Worm (Caenorhabditis elegans) whole organism, mixed stage, embryonic: Measurements from ENCODE around the gene Y54G2A.18.
"Not testable (repeated sequence)": the region's sequence is repeated elsewhere in the genome, so short reads cannot be mapped to it uniquely, and the experiment has no call there.

ENCODE experiments used
- M03D4.4 ChIP-seq: sonication (generic microtip); optimal IDR thresholded peaks from 2 replicates; lab custom pipeline; 2017; ENCODE audit warnings: mild to moderate bottlenecking, missing genetic modification characterization, missing compliant biosample characterization
- blmp-1 ChIP-seq: fragments of 150-350 bp; optimal IDR thresholded peaks from 2 replicates; lab custom pipeline; 2014; ENCODE audit warnings: missing biosample characterization, missing genetic modification characterization
- ceh-39 ChIP-seq: fragments of 150-350 bp; optimal IDR thresholded peaks from 2 replicates; lab custom pipeline; 2014; ENCODE audit warnings: missing biosample characterization, missing genetic modification characterization
- ceh-83 ChIP-seq: fragments of 200-800 bp; sonication (Bioruptor generic); optimal IDR thresholded peaks from 2 replicates; lab custom pipeline; 2018; ENCODE audit warnings: mild to moderate bottlenecking, missing genetic modification characterization, missing compliant biosample characterization
- cnd-1 ChIP-seq: fragments of 200-800 bp; sonication (Bioruptor generic); optimal IDR thresholded peaks from 2 replicates; lab custom pipeline; 2018; ENCODE audit warnings: mild to moderate bottlenecking, missing genetic modification characterization, missing compliant biosample characterization
- drap-1 ChIP-seq: fragments of 200-800 bp; sonication (Bioruptor generic); optimal IDR thresholded peaks from 3 replicates; lab custom pipeline; 2018; ENCODE audit warnings: mild to moderate bottlenecking, missing genetic modification characterization, missing compliant biosample characterization
- elt-1 ChIP-seq: sonication (generic microtip); optimal IDR thresholded peaks from 2 replicates; lab custom pipeline; 2017; ENCODE audit warnings: missing genetic modification characterization, mild to moderate bottlenecking, missing compliant biosample characterization, antibody characterized with exemption, moderate library complexity, borderline replicate concordance; ENCODE audit not compliant: insufficient read depth
- elt-3 ChIP-seq: fragments of 150-350 bp; optimal IDR thresholded peaks from 2 replicates; lab custom pipeline; 2014; ENCODE audit warnings: missing biosample characterization, missing genetic modification characterization
- flh-1 ChIP-seq: fragments of 200-800 bp; sonication (Bioruptor generic); optimal IDR thresholded peaks from 2 replicates; lab custom pipeline; 2018; ENCODE audit warnings: mild to moderate bottlenecking, missing genetic modification characterization, moderate library complexity, missing compliant biosample characterization
- ham-2 ChIP-seq: fragments of 200-800 bp; sonication (Bioruptor generic); optimal IDR thresholded peaks from 2 replicates; lab custom pipeline; 2018; ENCODE audit warnings: mild to moderate bottlenecking, missing genetic modification characterization, missing compliant biosample characterization
- hlh-1 ChIP-seq: fragments of 150-350 bp; optimal IDR thresholded peaks from 2 replicates; lab custom pipeline; 2014; ENCODE audit warnings: missing biosample characterization, missing genetic modification reagents, missing genetic modification characterization
- lin-13 ChIP-seq: fragments of 150-350 bp; optimal IDR thresholded peaks from 2 replicates; lab custom pipeline; 2014; ENCODE audit warnings: missing biosample characterization, missing genetic modification characterization
- lin-32 ChIP-seq: fragments of 200-800 bp; sonication (Bioruptor generic); optimal IDR thresholded peaks from 2 replicates; lab custom pipeline; 2018; ENCODE audit warnings: mild to moderate bottlenecking, missing genetic modification characterization, missing compliant biosample characterization
- lsy-2 ChIP-seq: fragments of 150-350 bp; optimal IDR thresholded peaks from 2 replicates; lab custom pipeline; 2014; ENCODE audit warnings: missing biosample characterization, missing genetic modification characterization
- mab-5 ChIP-seq: fragments of 150-350 bp; optimal IDR thresholded peaks from 2 replicates; lab custom pipeline; 2014; ENCODE audit warnings: missing biosample characterization, missing genetic modification characterization
- mep-1 ChIP-seq: fragments of 150-350 bp; optimal IDR thresholded peaks from 2 replicates; lab custom pipeline; 2017; ENCODE audit warnings: missing biosample characterization, missing genetic modification reagents, missing genetic modification characterization, inconsistent platforms
- mls-2 ChIP-seq: sonication (generic microtip); optimal IDR thresholded peaks from 2 replicates; lab custom pipeline; 2016; ENCODE audit warnings: mild to moderate bottlenecking, missing genetic modification characterization, moderate library complexity, missing compliant biosample characterization
- nhr-12 ChIP-seq: fragments of 150-350 bp; optimal IDR thresholded peaks from 2 replicates; lab custom pipeline; 2014; ENCODE audit warnings: missing biosample characterization, missing genetic modification characterization
- nhr-2 ChIP-seq: fragments of 150-350 bp; optimal IDR thresholded peaks from 2 replicates; lab custom pipeline; 2014; ENCODE audit warnings: missing biosample characterization, missing genetic modification characterization
- nhr-237 ChIP-seq: fragments of 150-350 bp; optimal IDR thresholded peaks from 2 replicates; lab custom pipeline; 2014; ENCODE audit warnings: missing biosample characterization, missing genetic modification characterization
- nhr-28 ChIP-seq: fragments of 150-350 bp; optimal IDR thresholded peaks from 2 replicates; lab custom pipeline; 2014; ENCODE audit warnings: missing biosample characterization, missing genetic modification characterization
- pha-4 ChIP-seq: fragments of 150-350 bp; optimal IDR thresholded peaks from 2 replicates; lab custom pipeline; 2018; ENCODE audit warnings: missing biosample characterization, missing genetic modification reagents, missing genetic modification characterization
- sem-2 ChIP-seq: fragments of 200-800 bp; sonication (Bioruptor generic); optimal IDR thresholded peaks from 2 replicates; lab custom pipeline; 2018; ENCODE audit warnings: mild to moderate bottlenecking, missing genetic modification characterization, missing compliant biosample characterization
- snpc-4 ChIP-seq: fragments of 150-350 bp; optimal IDR thresholded peaks from 2 replicates; lab custom pipeline; 2014; ENCODE audit warnings: missing biosample characterization, missing genetic modification characterization
- tbx-8 ChIP-seq: fragments of 200-800 bp; sonication (Bioruptor generic); optimal IDR thresholded peaks from 2 replicates; lab custom pipeline; 2018; ENCODE audit warnings: mild to moderate bottlenecking, missing genetic modification characterization, moderate library complexity, missing compliant biosample characterization
- unc-120 ChIP-seq: sonication (generic microtip); optimal IDR thresholded peaks from 2 replicates; lab custom pipeline; 2017; ENCODE audit warnings: missing genetic modification characterization, missing compliant biosample characterization; ENCODE audit not compliant: poor library complexity, severe bottlenecking
- unc-39 ChIP-seq: fragments of 150-350 bp; optimal IDR thresholded peaks from 2 replicates; lab custom pipeline; 2014; ENCODE audit warnings: missing biosample characterization, missing genetic modification characterization
- unc-62 ChIP-seq: fragments of 150-350 bp; optimal IDR thresholded peaks from 2 replicates; lab custom pipeline; 2014; ENCODE audit warnings: missing biosample characterization, missing genetic modification reagents, missing genetic modification characterization
- zip-8 ChIP-seq: fragments of 150-350 bp; optimal IDR thresholded peaks from 2 replicates; lab custom pipeline; 2014; ENCODE audit warnings: missing biosample characterization, missing genetic modification characterization
- ztf-11 ChIP-seq: fragments of 150-350 bp; optimal IDR thresholded peaks from 2 replicates; lab custom pipeline; 2014; ENCODE audit warnings: missing biosample characterization, missing genetic modification characterization

Gene Y54G2A.18

DNA sequence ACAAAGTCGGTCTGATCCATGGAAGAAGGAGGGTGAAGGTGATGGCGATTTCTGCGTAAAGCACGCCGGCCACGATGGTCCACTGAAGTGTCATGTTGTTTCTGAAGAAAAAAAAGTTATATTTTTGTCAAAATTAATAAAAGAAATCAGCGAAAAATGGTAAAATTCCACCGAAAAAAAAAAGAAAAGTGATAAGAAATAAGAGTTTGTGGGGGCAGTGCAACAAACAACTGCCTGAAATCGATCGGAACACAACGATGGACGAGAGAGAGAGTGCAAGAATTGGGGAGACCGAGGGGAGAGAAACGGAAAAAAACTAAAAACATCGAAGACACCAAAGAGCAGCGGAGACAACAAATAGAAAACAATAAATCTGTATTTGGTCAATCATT, at the start of gene Y54G2A.18:
TSS of gene Y54G2A.18 (minus strand) at position 101 of the 392 bp plus-strand sequence.
- TF ChIP-seq ham-2 (GFP tag; lab: Kevin White, UChicago) (no peak), hlh-1 (peak; percentile 22)
- TF ChIP-seq, all 35 proteins: peak for 1

DNA sequence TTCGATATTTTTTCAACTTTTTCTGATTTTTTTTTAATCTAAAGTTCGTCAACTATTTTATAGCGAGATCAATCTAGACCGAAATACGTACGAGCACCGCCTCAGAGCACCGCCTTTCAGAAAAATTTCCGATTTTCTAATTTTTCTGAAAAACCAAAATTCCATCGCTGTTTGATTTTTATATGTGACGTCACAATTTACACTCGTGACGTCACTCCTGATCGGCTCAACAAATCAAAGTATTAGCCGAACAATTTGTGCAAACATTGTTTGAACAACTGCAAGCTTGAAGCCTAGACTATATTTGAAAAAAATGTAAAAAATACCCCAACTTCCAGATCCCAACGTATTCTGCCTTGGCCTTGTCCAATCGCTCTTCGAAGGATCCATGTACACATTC, 42.9 kb upstream of the Y54G2A.18 start:
- TF ChIP-seq M03D4.4 (tag; lab: Kevin White, UChicago) = no peak
- TF ChIP-seq mab-5 (tag; lab: Kevin White, UChicago) = no peak
- TF ChIP-seq tbx-8 (GFP tag; lab: Kevin White, UChicago) = no peak
- no peak for TF ChIP-seq nhr-237 (tag; lab: Kevin White, UChicago)
- TF ChIP-seq zip-8 = peak; percentile 96
- no peak for TF ChIP-seq cnd-1 (tag; lab: Kevin White, UChicago)
- no peak for TF ChIP-seq hlh-1
- no peak for TF ChIP-seq lin-32 (GFP tag; lab: Kevin White, UChicago)
- TF ChIP-seq, all 35 proteins: peak for 1

DNA sequence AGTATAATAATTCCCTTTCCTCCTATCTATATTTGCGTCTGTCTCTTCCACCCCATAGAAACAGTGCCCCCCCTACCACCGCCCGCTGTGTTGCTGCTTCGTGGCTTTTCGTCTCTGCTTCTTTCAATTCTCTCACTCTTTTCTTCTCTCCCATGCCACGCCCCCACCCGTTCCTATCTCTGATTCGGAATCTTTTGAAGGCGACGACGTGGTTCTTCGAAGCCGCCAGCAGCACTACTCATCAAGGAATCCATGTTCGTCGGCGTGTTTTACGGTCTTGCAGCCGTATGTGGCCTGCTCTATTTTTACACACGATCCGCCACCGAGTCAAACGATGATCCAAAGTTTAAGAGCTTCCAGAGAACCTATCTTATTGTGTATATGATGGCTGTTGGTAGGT, 38.9 kb upstream of the Y54G2A.18 start, which contains the start of gene samt-1:
TSS of gene samt-1 (plus strand) at position 176 of the 400 bp plus-strand sequence.
- no peak for TF ChIP-seq unc-62
- peak; percentile 34 for TF ChIP-seq ham-2 (GFP tag; lab: Kevin White, UChicago)

DNA sequence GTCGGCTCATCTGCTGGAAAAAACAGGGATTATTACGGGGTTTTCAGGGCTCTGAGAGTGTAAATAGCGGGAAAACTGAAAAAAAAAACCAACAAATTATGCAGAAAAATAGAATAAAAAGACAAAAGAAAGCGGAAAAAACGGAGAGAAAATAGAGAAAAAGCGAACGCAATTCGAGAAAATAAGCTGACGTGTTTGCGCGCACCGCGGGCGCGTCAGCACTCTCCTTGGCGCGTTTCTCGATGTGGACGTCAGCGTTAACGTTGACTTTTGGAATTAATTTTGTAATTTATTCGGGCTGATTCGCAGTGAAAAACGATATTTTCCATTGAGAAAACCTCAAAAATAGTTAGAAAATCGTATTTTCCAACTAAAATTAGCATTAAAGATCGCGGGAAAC, 36.1 kb upstream of the Y54G2A.18 start, which contains the start of gene manf-1:
TSS of gene manf-1 (minus strand) at position 13 of the 400 bp plus-strand sequence.
- TF ChIP-seq lsy-2 (tag; lab: Kevin White, UChicago) (peak; percentile 55), lin-13 (tag; lab: Kevin White, UChicago) (peak; percentile 80), ztf-11 (tag; lab: Kevin White, UChicago) (no peak), M03D4.4 (tag; lab: Kevin White, UChicago) (no peak), mls-2 (tag; lab: Kevin White, UChicago) (no peak), hlh-1 (no peak), elt-3 (no peak), pha-4 (tag; lab: Kevin White, UChicago) (peak; percentile 65), ham-2 (GFP tag; lab: Kevin White, UChicago) (peak; percentile 1), ceh-39 (tag; lab: Kevin White, UChicago) (no peak)

DNA sequence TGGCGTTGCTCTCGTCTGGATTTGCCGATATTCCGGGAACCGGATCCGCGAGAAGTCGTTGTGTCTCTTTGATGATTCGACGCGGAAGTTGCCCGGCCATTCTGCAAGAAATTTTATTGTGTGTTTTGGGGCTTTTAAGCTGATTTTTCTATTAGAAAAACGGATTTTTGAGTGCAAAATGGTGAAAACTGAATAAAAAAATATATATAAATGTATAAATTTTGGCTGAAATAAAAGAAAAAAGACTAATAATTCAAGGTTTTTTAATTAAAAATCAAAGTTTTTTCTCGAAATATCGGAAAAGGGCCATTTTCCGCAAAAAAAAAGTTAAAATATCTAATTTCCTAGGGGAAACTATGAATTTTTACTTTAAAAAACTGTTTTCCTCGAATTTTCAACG, 33.3 kb upstream of the Y54G2A.18 start, which contains the start of gene ubc-13:
TSS of gene ubc-13 (minus strand) at position 101 of the 400 bp plus-strand sequence.
- no peak for TF ChIP-seq nhr-237 (tag; lab: Kevin White, UChicago)
- no peak for TF ChIP-seq sem-2 (GFP tag; lab: Kevin White, UChicago)
- no peak for TF ChIP-seq hlh-1
- TF ChIP-seq elt-3 = no peak
- no peak for TF ChIP-seq blmp-1 (tag; lab: Kevin White, UChicago)
- TF ChIP-seq mab-5 (tag; lab: Kevin White, UChicago) = no peak
- TF ChIP-seq M03D4.4 (tag; lab: Kevin White, UChicago) = no peak
- TF ChIP-seq cnd-1 (tag; lab: Kevin White, UChicago) = no peak
- no peak for TF ChIP-seq unc-39

DNA sequence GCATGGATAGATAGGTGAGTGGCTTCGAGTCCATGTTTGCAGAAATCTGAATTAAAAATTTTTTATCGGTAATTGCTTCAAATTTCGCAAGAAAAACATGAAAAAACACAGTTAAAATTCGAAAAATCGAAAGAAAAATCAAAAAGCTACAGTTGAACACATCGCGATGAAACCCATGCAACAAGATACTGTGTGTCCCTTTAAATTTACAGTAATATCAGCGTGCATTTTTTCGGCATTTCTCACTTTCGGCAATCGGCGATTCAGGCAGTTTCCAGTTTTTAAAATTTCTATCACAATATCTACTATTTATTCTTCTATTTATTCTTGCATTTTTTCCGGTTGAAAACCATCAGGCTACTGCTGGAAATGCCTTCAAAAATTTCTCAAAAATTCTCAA, 29.9 kb upstream of the Y54G2A.18 start, which contains the start of gene fbxc-45:
TSS of gene fbxc-45 (minus strand) at position 48 of the 400 bp plus-strand sequence.
- TF ChIP-seq unc-120 (tag; lab: Kevin White, UChicago) = no peak
- TF ChIP-seq hlh-1 = no peak
- TF ChIP-seq pha-4 (tag; lab: Kevin White, UChicago) = no peak
- TF ChIP-seq ceh-39 (tag; lab: Kevin White, UChicago) = no peak
- no peak for TF ChIP-seq cnd-1 (tag; lab: Kevin White, UChicago)
- TF ChIP-seq mep-1 (tag; lab: Kevin White, UChicago) = no peak
- TF ChIP-seq lin-32 (GFP tag; lab: Kevin White, UChicago) = no peak

DNA sequence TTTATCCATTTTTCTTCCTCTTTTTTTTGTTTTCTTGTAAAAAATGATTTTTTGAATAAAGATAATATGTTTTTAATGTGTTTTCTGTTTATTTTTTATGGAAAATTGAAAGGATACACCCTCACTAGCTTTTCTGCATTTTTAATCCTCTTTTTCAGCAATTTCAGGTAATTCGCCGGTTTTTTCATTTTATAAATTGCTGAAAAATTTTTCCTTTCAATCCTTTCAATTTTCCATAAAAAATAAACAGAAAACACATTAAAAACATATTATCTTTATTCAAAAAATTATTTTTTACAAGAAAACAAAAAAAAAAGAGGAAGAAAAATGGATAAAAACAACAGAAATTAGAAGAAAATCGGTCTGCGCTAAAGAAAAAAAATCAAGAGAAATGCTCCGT, 25.4 kb upstream of the Y54G2A.18 start, which contains the start of gene Y54G2A.50:
TSS of gene Y54G2A.50 (plus strand) at position 301 of the 400 bp plus-strand sequence.
- TF ChIP-seq cnd-1, pha-4, nhr-237 (tag; lab: Kevin White, UChicago): not testable (repeated sequence)

DNA sequence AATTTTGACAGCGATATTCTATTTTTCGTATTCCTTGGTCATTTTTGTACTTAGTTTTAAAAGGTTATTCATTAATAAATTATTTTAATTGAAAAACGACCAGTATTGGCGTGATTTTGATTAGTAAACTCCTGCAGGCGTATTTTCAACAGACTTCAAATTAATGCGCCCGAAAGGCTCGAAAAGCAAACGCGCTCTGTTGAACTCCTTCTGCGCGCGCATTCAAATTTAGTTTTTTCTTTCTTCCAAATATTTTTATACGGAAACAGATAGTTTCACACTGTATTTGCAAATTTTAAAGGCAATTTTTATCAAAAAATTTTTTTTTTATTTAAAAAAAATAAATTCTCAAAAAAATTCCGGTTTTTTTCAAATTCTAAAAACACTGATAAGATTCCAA, 23.7 kb upstream of the Y54G2A.18 start:
- TF ChIP-seq mls-2 (tag; lab: Kevin White, UChicago) (no peak), sem-2 (GFP tag; lab: Kevin White, UChicago) (no peak), nhr-237 (tag; lab: Kevin White, UChicago) (no peak), unc-120 (tag; lab: Kevin White, UChicago) (no peak), lsy-2 (tag; lab: Kevin White, UChicago) (no peak), zip-8 (no peak), mep-1 (tag; lab: Kevin White, UChicago) (no peak), elt-1 (tag; lab: Kevin White, UChicago) (no peak), nhr-28 (tag; lab: Kevin White, UChicago) (no peak), ceh-83 (no peak), nhr-12 (tag; lab: Kevin White, UChicago) (no peak), snpc-4 (tag; lab: Kevin White, UChicago) (no peak), drap-1 (GFP tag; lab: Kevin White, UChicago) (no peak), cnd-1 (tag; lab: Kevin White, UChicago) (no peak), mab-5 (tag; lab: Kevin White, UChicago) (no peak), flh-1 (GFP tag; lab: Kevin White, UChicago) (no peak), nhr-2 (no peak)
